Fruit fly (Drosophila melanogaster): ENCODE measurements around the gene CG42659.
A peak's percentile ranks its signal among the peaks of the same experiment; 100 is the strongest.

DNA sequence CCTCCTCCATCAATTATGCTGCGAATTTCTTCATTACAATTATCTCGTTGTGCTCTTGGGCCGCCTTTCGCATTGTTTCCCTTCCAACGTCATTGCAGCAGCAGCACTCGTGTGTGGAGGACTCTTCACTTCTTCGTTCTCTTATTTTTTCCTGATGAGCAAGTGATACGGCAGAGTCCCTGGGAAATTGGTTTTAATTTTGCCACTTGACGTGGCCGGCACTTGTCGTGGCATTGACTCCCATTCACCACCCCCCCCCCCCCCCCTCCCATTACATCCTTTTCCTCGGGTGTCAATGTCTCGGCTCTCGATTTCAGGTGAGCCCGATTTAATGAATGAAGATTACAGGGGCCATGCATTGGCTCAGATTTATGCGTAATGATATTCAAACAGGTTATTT is 5.0 kb upstream of the CG42659 start:
- no peak for TF ChIP-seq pan (optimal IDR thresholded peaks at IDR 0.05)
- no peak for TF ChIP-seq psq (optimal IDR thresholded peaks at IDR 0.05)
- TF ChIP-seq Dll (optimal IDR thresholded peaks at IDR 0.05): peak; percentile 49
